Fruit fly (Drosophila melanogaster) whole organism, embryonic: Measurements from ENCODE around the gene Cyp4g15.

Experiments
- Aef1 ChIP-seq: fragments of 200-800 bp; sonication (Bioruptor generic); IDR thresholded peaks from 3 replicates; pipeline ENCODE4 v1.3.6; 2022; ENCODE audit warnings: missing biosample characterization, missing genetic modification characterization
- Atf-2 ChIP-seq: fragments of 200-800 bp; sonication (Bioruptor generic); optimal IDR thresholded peaks from 2 replicates; lab custom pipeline; 2016; ENCODE audit warnings: missing biosample characterization, missing genetic modification characterization
- CG10366 ChIP-seq: fragments of 200-800 bp; sonication (Bioruptor generic); IDR thresholded peaks from 2 replicates; pipeline ENCODE4 v1.3.6; 2022; ENCODE audit warnings: missing biosample characterization, missing genetic modification characterization
- CG13775 ChIP-seq: fragments of 200-800 bp; sonication (Bioruptor generic); optimal IDR thresholded peaks from 3 replicates; lab custom pipeline; 2017; ENCODE audit warnings: missing biosample characterization, mild to moderate bottlenecking, missing genetic modification characterization
- CG14965 ChIP-seq: fragments of 200-800 bp; sonication (Bioruptor generic); optimal IDR thresholded peaks from 2 replicates; lab custom pipeline; 2016; ENCODE audit warnings: missing biosample characterization, missing genetic modification characterization, borderline replicate concordance
- CG15601 ChIP-seq: fragments of 200-800 bp; sonication (Bioruptor generic); optimal IDR thresholded peaks from 3 replicates; lab custom pipeline; 2019; ENCODE audit warnings: missing biosample characterization, mild to moderate bottlenecking, missing genetic modification characterization, moderate library complexity
- CG1792 ChIP-seq: fragments of 200-800 bp; sonication (Bioruptor generic); optimal IDR thresholded peaks from 2 replicates; lab custom pipeline; 2016; ENCODE audit warnings: missing biosample characterization, missing genetic modification characterization
- CG3838 ChIP-seq: fragments of 200-800 bp; sonication (Bioruptor generic); optimal IDR thresholded peaks from 3 replicates; lab custom pipeline; 2016; ENCODE audit warnings: missing biosample characterization, missing genetic modification characterization
- CG4328 ChIP-seq: fragments of 200-800 bp; sonication (Bioruptor generic); optimal IDR thresholded peaks from 3 replicates; lab custom pipeline; 2017; ENCODE audit warnings: missing biosample characterization, missing genetic modification reagents, missing genetic modification characterization
- CG43689 ChIP-seq: fragments of 200-800 bp; sonication (Bioruptor generic); IDR thresholded peaks from 2 replicates; pipeline ENCODE4 v1.3.6; 2022; ENCODE audit warnings: missing biosample characterization, missing genetic modification characterization
- CG6813 ChIP-seq: fragments of 200-800 bp; sonication (Bioruptor generic); optimal IDR thresholded peaks from 2 replicates; lab custom pipeline; 2017; ENCODE audit warnings: missing biosample characterization, missing genetic modification characterization, mild to moderate bottlenecking, moderate library complexity, missing genetic modification reagents
- CG9437 ChIP-seq: fragments of 200-800 bp; sonication (Bioruptor generic); optimal IDR thresholded peaks from 2 replicates; lab custom pipeline; 2018; ENCODE audit warnings: missing biosample characterization, mild to moderate bottlenecking, missing genetic modification characterization
- Dip3 ChIP-seq: fragments of 200-800 bp; sonication (Bioruptor generic); optimal IDR thresholded peaks from 3 replicates; lab custom pipeline; 2016; ENCODE audit warnings: missing biosample characterization, missing genetic modification characterization
- Dref ChIP-seq: fragments of 200-800 bp; sonication (Bioruptor generic); IDR thresholded peaks from 2 replicates; pipeline ENCODE4 v1.3.6; 2022; ENCODE audit warnings: missing biosample characterization, missing genetic modification characterization
- Fer2 ChIP-seq: fragments of 200-800 bp; sonication (Bioruptor generic); optimal IDR thresholded peaks from 2 replicates; lab custom pipeline; 2018; ENCODE audit warnings: missing biosample characterization, mild to moderate bottlenecking, missing genetic modification characterization, moderate library complexity
- HLH4C ChIP-seq: fragments of 200-800 bp; sonication (Bioruptor generic); IDR thresholded peaks from 3 replicates; pipeline ENCODE4 v1.3.6; 2022; ENCODE audit warnings: missing biosample characterization, missing genetic modification characterization; ENCODE audit not compliant: partially characterized antibody
- Hr78 ChIP-seq, 2 experiments: fragments of 200-800 bp in 1 of 2; fragments of >200 bp in 1 of 2; sonication (Bioruptor generic) in 1 of 2; optimal IDR thresholded peaks; 2 replicates each; lab custom pipeline; 2017 to 2019; ENCODE audit warnings: missing biosample characterization in 2 of 2, missing genetic modification characterization in 2 of 2, mild to moderate bottlenecking in 1 of 2, moderate library complexity in 1 of 2
- Mrtf ChIP-seq: fragments of 200-800 bp; sonication (Bioruptor generic); IDR thresholded peaks from 3 replicates; pipeline ENCODE4 v1.3.6; 2022; ENCODE audit warnings: missing biosample characterization, missing genetic modification characterization
- NK7.1 ChIP-seq: fragments of 200-800 bp; sonication (Bioruptor generic); optimal IDR thresholded peaks from 3 replicates; lab custom pipeline; 2016; ENCODE audit warnings: missing biosample characterization, missing genetic modification characterization
- Nf-YC ChIP-seq: fragments of 200-800 bp; optimal IDR thresholded peaks from 3 replicates; lab custom pipeline; 2019; ENCODE audit warnings: missing biosample characterization, mild to moderate bottlenecking, missing genetic modification characterization, moderate library complexity
- NfI ChIP-seq: fragments of 200-800 bp; sonication (Bioruptor generic); optimal IDR thresholded peaks from 3 replicates; lab custom pipeline; 2018; ENCODE audit warnings: missing biosample characterization, mild to moderate bottlenecking, missing genetic modification characterization, moderate library complexity
- Oli ChIP-seq: fragments of 200-800 bp; sonication (Bioruptor generic); optimal IDR thresholded peaks from 2 replicates; lab custom pipeline; 2018; ENCODE audit warnings: missing biosample characterization, mild to moderate bottlenecking, missing genetic modification characterization, moderate library complexity
- Rfx ChIP-seq: fragments of 200-800 bp; sonication (Bioruptor generic); IDR thresholded peaks from 2 replicates; pipeline ENCODE4 v1.3.6; 2022; ENCODE audit warnings: missing biosample characterization, missing genetic modification characterization
- Scr ChIP-seq: fragments of 200-800 bp; sonication (Bioruptor generic); IDR thresholded peaks from 2 replicates; pipeline ENCODE4 v1.3.6; 2022; ENCODE audit warnings: missing biosample characterization, missing genetic modification characterization; ENCODE audit not compliant: partially characterized antibody
- Sox102F ChIP-seq: fragments of 200-800 bp; sonication (Bioruptor generic); optimal IDR thresholded peaks from 2 replicates; lab custom pipeline; 2018; ENCODE audit warnings: missing biosample characterization, mild to moderate bottlenecking, missing genetic modification characterization, moderate library complexity
- Trl ChIP-seq, 3 experiments: fragments of >200 bp in 2 of 3; fragments of 200-800 bp in 1 of 3; sonication (Bioruptor generic) in 1 of 3; optimal IDR thresholded peaks; 2 replicates in 1 of 3; 3 replicates in 2 of 3; lab custom pipeline; 2016 to 2017; ENCODE audit warnings: missing biosample characterization in 1 of 3, missing genetic modification characterization in 1 of 3
- Xbp1 ChIP-seq: fragments of 200-800 bp; sonication (Bioruptor generic); optimal IDR thresholded peaks from 3 replicates; lab custom pipeline; 2016; ENCODE audit warnings: missing biosample characterization, mild to moderate bottlenecking, missing genetic modification characterization
- cas ChIP-seq: fragments of 200-800 bp; sonication (Bioruptor generic); IDR thresholded peaks from 2 replicates; pipeline ENCODE4 v1.3.6; 2022; ENCODE audit warnings: missing biosample characterization, missing genetic modification characterization
- ci ChIP-seq: fragments of 200-800 bp; sonication (Bioruptor generic); IDR thresholded peaks from 3 replicates; pipeline ENCODE4 v1.3.6; 2022; ENCODE audit warnings: missing biosample characterization, missing genetic modification characterization
- crol ChIP-seq: fragments of 200-800 bp; sonication (Bioruptor generic); IDR thresholded peaks from 2 replicates; pipeline ENCODE4 v1.3.6; 2022; ENCODE audit warnings: missing biosample characterization, missing genetic modification characterization
- disco-r ChIP-seq: fragments of 200-800 bp; sonication (Bioruptor generic); optimal IDR thresholded peaks from 2 replicates; lab custom pipeline; 2016; ENCODE audit warnings: missing biosample characterization, missing genetic modification characterization
- dmrt11E ChIP-seq: fragments of 200-800 bp; sonication (Bioruptor generic); optimal IDR thresholded peaks from 3 replicates; lab custom pipeline; 2018; ENCODE audit warnings: missing biosample characterization, mild to moderate bottlenecking, missing genetic modification characterization, moderate library complexity
- emc ChIP-seq: fragments of 200-800 bp; sonication (Bioruptor generic); optimal IDR thresholded peaks from 2 replicates; lab custom pipeline; 2016; ENCODE audit warnings: missing biosample characterization, missing genetic modification characterization
- en ChIP-seq: fragments of 200-800 bp; sonication (Bioruptor generic); optimal IDR thresholded peaks from 2 replicates; lab custom pipeline; 2016; ENCODE audit warnings: missing biosample characterization, missing genetic modification characterization
- esg ChIP-seq: fragments of 200-800 bp; sonication (Bioruptor generic); conservative IDR thresholded peaks from 2 replicates; pipeline ENCODE4 v1.3.6; 2022; ENCODE audit warnings: missing biosample characterization, missing genetic modification characterization
- gcm2 ChIP-seq: fragments of 200-800 bp; sonication (Bioruptor generic); optimal IDR thresholded peaks from 2 replicates; lab custom pipeline; 2016; ENCODE audit warnings: missing biosample characterization, missing genetic modification characterization
- klu ChIP-seq: fragments of 200-800 bp; sonication (Bioruptor generic); IDR thresholded peaks from 2 replicates; pipeline ENCODE4 v1.3.6; 2022; ENCODE audit warnings: missing biosample characterization, missing genetic modification characterization
- lab ChIP-seq: fragments of 200-800 bp; sonication (Bioruptor generic); optimal IDR thresholded peaks from 3 replicates; lab custom pipeline; 2017; ENCODE audit warnings: missing biosample characterization, missing genetic modification characterization, mild to moderate bottlenecking, moderate library complexity, missing genetic modification reagents
- lilli ChIP-seq: fragments of 200-800 bp; sonication (Bioruptor generic); optimal IDR thresholded peaks from 3 replicates; lab custom pipeline; 2016; ENCODE audit warnings: missing biosample characterization, missing genetic modification characterization
- pan ChIP-seq, 4 experiments: fragments of >200 bp in 3 of 4; fragments of 200-800 bp in 1 of 4; sonication (Bioruptor generic) in 1 of 4; optimal IDR thresholded peaks in 3 of 4; IDR thresholded peaks in 1 of 4; 2 replicates each; pipeline versions ENCODE4 v1.3.6 to Lab custom; 2017 to 2022; ENCODE audit warnings: missing biosample characterization in 2 of 4, missing genetic modification characterization in 2 of 4, mixed read lengths in 1 of 4
- pzg ChIP-seq: fragments of 200-800 bp; sonication (Bioruptor generic); optimal IDR thresholded peaks from 3 replicates; lab custom pipeline; 2018; ENCODE audit warnings: missing biosample characterization, mild to moderate bottlenecking, missing genetic modification characterization, moderate library complexity
- schlank ChIP-seq: fragments of 200-800 bp; sonication (Bioruptor generic); optimal IDR thresholded peaks from 2 replicates; lab custom pipeline; 2018; ENCODE audit warnings: missing biosample characterization, mild to moderate bottlenecking, missing genetic modification characterization
- sim ChIP-seq: fragments of 200-800 bp; sonication (Bioruptor generic); IDR thresholded peaks from 2 replicates; pipeline ENCODE4 v1.3.6; 2022; ENCODE audit warnings: missing biosample characterization, missing genetic modification characterization
- slbo ChIP-seq: fragments of 200-800 bp; sonication (Bioruptor generic); IDR thresholded peaks from 2 replicates; pipeline ENCODE4 v1.3.6; 2022; ENCODE audit warnings: missing biosample characterization, missing genetic modification characterization
- sob ChIP-seq: fragments of 200-800 bp; sonication (Bioruptor generic); IDR thresholded peaks from 2 replicates; pipeline ENCODE4 v1.3.6; 2022; ENCODE audit warnings: missing biosample characterization, missing genetic modification characterization
- tx ChIP-seq: fragments of 200-800 bp; sonication (Bioruptor generic); optimal IDR thresholded peaks from 2 replicates; lab custom pipeline; 2016; ENCODE audit warnings: missing biosample characterization, missing genetic modification characterization
- unc-4 ChIP-seq: fragments of 200-800 bp; sonication (Bioruptor generic); IDR thresholded peaks from 2 replicates; pipeline ENCODE4 v1.3.6; 2022; ENCODE audit warnings: missing biosample characterization, missing genetic modification characterization; ENCODE audit not compliant: partially characterized antibody
- unpg ChIP-seq: fragments of 200-800 bp; sonication (Bioruptor generic); optimal IDR thresholded peaks from 3 replicates; lab custom pipeline; 2018; ENCODE audit warnings: missing biosample characterization, mild to moderate bottlenecking, missing genetic modification characterization, moderate library complexity
- wek ChIP-seq: fragments of 200-800 bp; sonication (Bioruptor generic); optimal IDR thresholded peaks from 3 replicates; lab custom pipeline; 2018; ENCODE audit warnings: missing biosample characterization, mild to moderate bottlenecking, missing genetic modification characterization, moderate library complexity

Cyp4g15 gene

dm6 chrX:11518435-11518834 lies 41.6 kb downstream of the Cyp4g15 start (continued):
- peak; percentile 65 for TF ChIP-seq Oli
- peak; percentile 19 for TF ChIP-seq CG9437 (GFP tag; lab: Kevin White, UChicago)
- 0 out of 2 replicates have a peak, but pooled peaks have one; percentile 45 for TF ChIP-seq sim (GFP tag; lab: Robert Waterston, UW)
- TF ChIP-seq crol, result 0 out of 2 replicates have a peak, but pooled peaks have one; percentile 26
- TF ChIP-seq CG1792 (GFP tag; lab: Kevin White, UChicago), result no peak
- peak; percentile 92 for TF ChIP-seq slbo (GFP tag; lab: Robert Waterston, UW)
- peak; percentile 61 for TF ChIP-seq Fer2 (tag; lab: Kevin White, UChicago)
- TF ChIP-seq unc-4 (GFP tag; lab: Robert Waterston, UW), result no peak
- peak; percentile 52 for TF ChIP-seq CG13775
- TF ChIP-seq CG10366 (GFP tag; lab: Robert Waterston, UW), result peak; percentile 85
- TF ChIP-seq Scr (GFP tag; lab: Robert Waterston, UW), result no peak
- peak; percentile 17 for TF ChIP-seq Nf-YC (tag; lab: Kevin White, UChicago)
- TF ChIP-seq CG6813, result peak; percentile 65
- peak; percentile 95 for TF ChIP-seq Rfx (GFP tag; lab: Robert Waterston, UW)
- peak; percentile 86 for TF ChIP-seq lilli
- peak; percentile 45; the same call in 1 of the 2 replicates for TF ChIP-seq klu (GFP tag; lab: Robert Waterston, UW)
- peak; percentile 78 for TF ChIP-seq NfI
- peak; percentile 33 for TF ChIP-seq CG3838 (GFP tag; lab: Kevin White, UChicago)
- TF ChIP-seq Aef1, result peak; percentile 88
- peak; percentile 76 for TF ChIP-seq Sox102F (GFP tag; lab: Kevin White, UChicago)
- peak; percentile 80 for TF ChIP-seq unpg (GFP tag; lab: Kevin White, UChicago)
- TF ChIP-seq cas (GFP tag; lab: Robert Waterston, UW), result peak; percentile 67
- no peak for TF ChIP-seq HLH4C
- TF ChIP-seq CG14965 (GFP tag; lab: Kevin White, UChicago), result no peak
- no peak for TF ChIP-seq disco-r (GFP tag; lab: Kevin White, UChicago)
- peak; percentile 40 for TF ChIP-seq Dip3
- TF ChIP-seq tx (GFP tag; lab: Kevin White, UChicago), result no peak
- no peak for TF ChIP-seq emc (GFP tag; lab: Kevin White, UChicago)
- TF ChIP-seq en (GFP tag; lab: Kevin White, UChicago), result no peak
- TF ChIP-seq esg (GFP tag; lab: Robert Waterston, UW), result peak; percentile 79
- no peak for TF ChIP-seq NK7.1 (GFP tag; lab: Kevin White, UChicago)
- peak; percentile 81 for TF ChIP-seq CG43689 (GFP tag; lab: Robert Waterston, UW)
- no peak for TF ChIP-seq pzg (GFP tag; lab: Kevin White, UChicago)
- TF ChIP-seq pan (optimal IDR thresholded peaks at IDR 0.05; lab: Kevin White, UChicago), result no peak
- TF ChIP-seq pan (GFP tag; optimal IDR thresholded peaks at IDR 0.05 in 1 of 2, IDR thresholded peaks at IDR 0.05 in 1 of 2), result peak in 1 of 2 experiments; percentile 91
- peak; percentile 88 for TF ChIP-seq ci (GFP tag; lab: Robert Waterston, UW)
- TF ChIP-seq Dref (GFP tag; lab: Robert Waterston, UW), result no peak
- TF ChIP-seq wek (GFP tag; lab: Kevin White, UChicago), result no peak
- TF ChIP-seq Atf-2 (GFP tag; lab: Kevin White, UChicago), result no peak
- peak; percentile 24 for TF ChIP-seq CG15601
- no peak for TF ChIP-seq Hr78 (GFP tag; optimal IDR thresholded peaks at IDR 0.05; lab: Kevin White, UChicago)
- TF ChIP-seq Xbp1 (GFP tag; lab: Kevin White, UChicago), result peak; percentile 73
- peak; percentile 39 for TF ChIP-seq schlank
- TF ChIP-seq Mrtf (GFP tag; lab: Robert Waterston, UW), result peak; percentile 81
- peak; percentile 85 for TF ChIP-seq sob (GFP tag; lab: Robert Waterston, UW)
- TF ChIP-seq lab (GFP tag; lab: Kevin White, UChicago), result peak; percentile 86
- peak; percentile 4 for TF ChIP-seq dmrt11E (tag; lab: Kevin White, UChicago)
- no peak for TF ChIP-seq gcm2 (GFP tag; lab: Kevin White, UChicago)
- TF ChIP-seq CG4328 (GFP tag; lab: Kevin White, UChicago), result no peak
- TF ChIP-seq Trl (optimal IDR thresholded peaks at IDR 0.05; lab: Kevin White, UChicago), result no peak
- no peak for TF ChIP-seq Trl (GFP tag; optimal IDR thresholded peaks at IDR 0.05; lab: Kevin White, UChicago)
